Worm (Caenorhabditis elegans): ENCODE measurements around the gene arrd-10.
A peak's percentile ranks its signal among the peaks of the same experiment; 100 is the strongest.

The arrd-10 gene

ce11 chrII:12948158-12948557, 8.3 kb downstream of the arrd-10 start, which contains the start of gene F58G1.7:
Gene F58G1.7 (minus strand): TSS chrII:12948258.
- TF ChIP-seq nhr-2 (tag; optimal IDR thresholded peaks at IDR 0.05) (no peak), M03D4.4 (tag; optimal IDR thresholded peaks at IDR 0.05) (no peak), sptf-1 (tag; optimal IDR thresholded peaks at IDR 0.05) (no peak), elt-1 (tag; optimal IDR thresholded peaks at IDR 0.05; ENCODE audit: borderline replicate concordance, insufficient read depth) (no peak), unc-120 (tag; optimal IDR thresholded peaks at IDR 0.05; ENCODE audit: poor library complexity, severe bottlenecking) (no peak), mls-2 (tag; optimal IDR thresholded peaks at IDR 0.05) (no peak), lin-32 (GFP tag; optimal IDR thresholded peaks at IDR 0.05) (no peak), nhr-76 (tag; optimal IDR thresholded peaks at IDR 0.05) (no peak), blmp-1 (tag; optimal IDR thresholded peaks at IDR 0.05) (no peak), ces-1 (GFP tag; optimal IDR thresholded peaks at IDR 0.05) (no peak), flh-1 (GFP tag; optimal IDR thresholded peaks at IDR 0.05) (no peak), ceh-43 (GFP tag; optimal IDR thresholded peaks at IDR 0.05) (no peak), unc-39 (tag; optimal IDR thresholded peaks at IDR 0.05) (no peak), lsy-2 (tag; optimal IDR thresholded peaks at IDR 0.05) (no peak), tbx-8 (GFP tag; optimal IDR thresholded peaks at IDR 0.05) (no peak), cnd-1 (tag; optimal IDR thresholded peaks at IDR 0.05) (no peak), mab-5 (tag; optimal IDR thresholded peaks at IDR 0.05) (no peak)

- TF ChIP-seq elt-1 (tag; optimal IDR thresholded peaks at IDR 0.05; ENCODE audit: borderline replicate concordance, insufficient read depth), result peak; percentile 24
- no peak for TF ChIP-seq elt-3 (tag; optimal IDR thresholded peaks at IDR 0.05)
- TF ChIP-seq ham-2 (GFP tag; optimal IDR thresholded peaks at IDR 0.05), result peak; percentile 77
- TF ChIP-seq unc-62 (GFP tag; optimal IDR thresholded peaks at IDR 0.05), result peak; percentile 34
- peak; percentile 24 for TF ChIP-seq lsy-2 (tag; optimal IDR thresholded peaks at IDR 0.05)
- peak; percentile 1 for TF ChIP-seq hlh-1 (tag; optimal IDR thresholded peaks at IDR 0.05)
- TF ChIP-seq nhr-12 (tag; optimal IDR thresholded peaks at IDR 0.05), result no peak
- peak; percentile 61 for TF ChIP-seq pha-4 (tag; optimal IDR thresholded peaks at IDR 0.05)
- TF ChIP-seq ces-1 (GFP tag; optimal IDR thresholded peaks at IDR 0.05), result peak; percentile 52
- peak; percentile 54 for TF ChIP-seq unc-120 (tag; optimal IDR thresholded peaks at IDR 0.05; ENCODE audit: poor library complexity, severe bottlenecking)
Observed at ce11 chrII:12953297-12953696, 13.4 kb downstream of the arrd-10 start.

ce11 chrII:12954670-12955069, 14.8 kb downstream of the arrd-10 start, which contains the start of the genes Y38F1A.1 and Y38F1A.2:
Gene Y38F1A.1 (minus strand): TSS chrII:12954770.
Gene Y38F1A.2 (plus strand): TSS chrII:12954958.
- TF ChIP-seq ham-2 (GFP tag; optimal IDR thresholded peaks at IDR 0.05), result no peak
- no peak for TF ChIP-seq ceh-43 (GFP tag; optimal IDR thresholded peaks at IDR 0.05)

ce11 chrII:12960206-12960605, 20.3 kb downstream of the arrd-10 start:
- TF ChIP-seq ham-2 (GFP tag; optimal IDR thresholded peaks at IDR 0.05), result peak; percentile 81
- TF ChIP-seq tbx-8 (GFP tag; optimal IDR thresholded peaks at IDR 0.05), result no peak
- TF ChIP-seq ces-1 (GFP tag; optimal IDR thresholded peaks at IDR 0.05), result no peak
- TF ChIP-seq sptf-1 (tag; optimal IDR thresholded peaks at IDR 0.05), result no peak

- TF ChIP-seq ceh-39 (tag; optimal IDR thresholded peaks at IDR 0.05) (no peak), unc-62 (GFP tag; optimal IDR thresholded peaks at IDR 0.05) (no peak), hlh-1 (tag; optimal IDR thresholded peaks at IDR 0.05) (no peak), nhr-28 (tag; optimal IDR thresholded peaks at IDR 0.05) (no peak), unc-120 (tag; optimal IDR thresholded peaks at IDR 0.05; ENCODE audit: poor library complexity, severe bottlenecking) (no peak), sptf-1 (tag; optimal IDR thresholded peaks at IDR 0.05) (no peak), nhr-12 (tag; optimal IDR thresholded peaks at IDR 0.05) (no peak), mls-2 (tag; optimal IDR thresholded peaks at IDR 0.05) (no peak), lsy-2 (tag; optimal IDR thresholded peaks at IDR 0.05) (no peak), nhr-2 (tag; optimal IDR thresholded peaks at IDR 0.05) (no peak)
Observed at ce11 chrII:12961293-12961692, 21.4 kb downstream of the arrd-10 start.

ce11 chrII:12961743-12962142, 21.8 kb downstream of the arrd-10 start:
- TF ChIP-seq ceh-43 (GFP tag; optimal IDR thresholded peaks at IDR 0.05), result no peak
- TF ChIP-seq sptf-1 (tag; optimal IDR thresholded peaks at IDR 0.05), result no peak
- TF ChIP-seq drap-1 (GFP tag; optimal IDR thresholded peaks at IDR 0.05), result no peak
- TF ChIP-seq bed-3 (GFP tag; optimal IDR thresholded peaks at IDR 0.05), result no peak
- TF ChIP-seq elt-3 (tag; optimal IDR thresholded peaks at IDR 0.05), result no peak
- TF ChIP-seq ceh-83 (GFP tag; optimal IDR thresholded peaks at IDR 0.05), result no peak
- TF ChIP-seq nhr-12 (tag; optimal IDR thresholded peaks at IDR 0.05), result no peak
- no peak for TF ChIP-seq ham-2 (GFP tag; optimal IDR thresholded peaks at IDR 0.05)
- TF ChIP-seq ces-1 (GFP tag; optimal IDR thresholded peaks at IDR 0.05), result no peak
